Worm (Caenorhabditis elegans) whole organism, dauer: ENCODE data around the gene C50F4.4.

Experiments
- unc-62 ChIP-seq: sonication (generic microtip); optimal IDR thresholded peaks from 2 replicates; lab custom pipeline; 2017; ENCODE audit warnings: missing biosample characterization, missing genetic modification reagents, missing genetic modification characterization

C50F4.4 gene

ce11 chrV:9563585-9563984 is 27.0 kb downstream of the C50F4.4 start:
- TF ChIP-seq unc-62 = no peak

- no peak for TF ChIP-seq unc-62
Observed at ce11 chrV:9568707-9569106, 32.1 kb downstream of the C50F4.4 start, which contains the start of gene F25B3.4. Gene F25B3.4, minus strand, starts transcription at chrV:9568807.

ce11 chrV:9570197-9570596 is 33.6 kb downstream of the C50F4.4 start, which contains the start of gene F25B3.5:
Gene F25B3.5, minus strand, starts transcription at chrV:9570297.
- TF ChIP-seq unc-62 = no peak

ce11 chrV:9571056-9571455 is 34.5 kb downstream of the C50F4.4 start:
- TF ChIP-seq unc-62 = no peak

- TF ChIP-seq unc-62 = no peak
Observed at ce11 chrV:9571673-9572072, 35.1 kb downstream of the C50F4.4 start.

- no peak for TF ChIP-seq unc-62
Observed at ce11 chrV:9576991-9577390, 40.4 kb downstream of the C50F4.4 start, which contains the start of gene F25B3.2. Gene F25B3.2, plus strand, starts transcription at chrV:9577291.

- TF ChIP-seq unc-62 = no peak
Observed at ce11 chrV:9582594-9583322, 46.2 kb downstream of the C50F4.4 start, which contains the start of gene rtfo-1. Gene rtfo-1, minus strand, starts transcription at chrV:9582644.

ce11 chrV:9583323-9583644 is 46.7 kb downstream of the C50F4.4 start, which contains the start of gene K09G1.1:
Gene K09G1.1, plus strand, starts transcription at chrV:9583545.
- TF ChIP-seq unc-62 = no peak

ce11 chrV:9584263-9584662 is 47.7 kb downstream of the C50F4.4 start:
- no peak for TF ChIP-seq unc-62
